Fruit fly (Drosophila melanogaster): Measurements from ENCODE around the gene CG2278.

The CG2278 gene

DNA sequence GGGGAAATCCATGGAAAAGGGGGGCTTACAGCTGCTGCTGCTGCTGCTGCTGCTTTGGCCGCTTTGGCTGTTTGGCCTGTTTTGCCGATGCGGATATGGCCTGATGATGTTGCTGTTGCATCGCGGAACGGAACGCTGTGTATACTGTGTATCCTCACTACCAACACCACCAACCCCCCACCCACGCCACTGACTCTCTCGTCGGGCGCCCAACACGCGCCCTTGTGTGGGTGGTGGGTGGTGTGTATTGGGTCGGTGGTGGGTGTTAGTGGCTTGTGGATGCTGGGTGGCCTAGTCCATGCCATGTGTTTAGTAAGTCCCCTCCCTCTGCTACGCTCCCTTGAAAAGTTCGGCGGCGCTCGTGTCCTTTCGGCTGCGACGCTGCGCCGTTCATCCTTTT is 7.7 kb upstream of the CG2278 start:
- no peak for TF ChIP-seq Myc (optimal IDR thresholded peaks at IDR 0.05)
- TF ChIP-seq psq (optimal IDR thresholded peaks at IDR 0.05) = no peak
- no peak for TF ChIP-seq h (optimal IDR thresholded peaks at IDR 0.05)
- TF ChIP-seq insv (optimal IDR thresholded peaks at IDR 0.05) = no peak
- TF ChIP-seq Sin3A (optimal IDR thresholded peaks at IDR 0.05) = no peak
- TF ChIP-seq ttk (optimal IDR thresholded peaks at IDR 0.05) = no peak

DNA sequence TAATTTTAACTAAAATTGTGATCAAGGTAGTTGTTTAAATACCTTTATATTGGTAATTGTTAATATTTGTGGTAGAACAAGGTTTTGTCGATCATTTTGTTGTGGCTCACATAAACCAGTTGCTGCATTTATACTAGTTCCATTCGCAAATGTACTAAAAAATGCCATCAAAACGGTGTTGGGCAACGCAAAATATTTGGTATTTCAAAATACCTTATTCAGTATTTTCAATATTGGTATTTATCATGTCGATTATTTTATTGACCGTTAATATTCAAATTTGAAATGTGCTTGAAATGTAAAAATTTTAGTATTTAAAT is 6.9 kb upstream of the CG2278 start, which contains the start of gene slpr:
TSS of gene slpr (minus strand) at position 156 of the 320 bp plus-strand sequence.
- TF ChIP-seq Sin3A (optimal IDR thresholded peaks at IDR 0.05) = no peak
- no peak for TF ChIP-seq psq (optimal IDR thresholded peaks at IDR 0.05)
- no peak for TF ChIP-seq insv (optimal IDR thresholded peaks at IDR 0.05)
- TF ChIP-seq ttk (optimal IDR thresholded peaks at IDR 0.05) = no peak
- no peak for TF ChIP-seq h (optimal IDR thresholded peaks at IDR 0.05)
- TF ChIP-seq Myc (optimal IDR thresholded peaks at IDR 0.05) = no peak

DNA sequence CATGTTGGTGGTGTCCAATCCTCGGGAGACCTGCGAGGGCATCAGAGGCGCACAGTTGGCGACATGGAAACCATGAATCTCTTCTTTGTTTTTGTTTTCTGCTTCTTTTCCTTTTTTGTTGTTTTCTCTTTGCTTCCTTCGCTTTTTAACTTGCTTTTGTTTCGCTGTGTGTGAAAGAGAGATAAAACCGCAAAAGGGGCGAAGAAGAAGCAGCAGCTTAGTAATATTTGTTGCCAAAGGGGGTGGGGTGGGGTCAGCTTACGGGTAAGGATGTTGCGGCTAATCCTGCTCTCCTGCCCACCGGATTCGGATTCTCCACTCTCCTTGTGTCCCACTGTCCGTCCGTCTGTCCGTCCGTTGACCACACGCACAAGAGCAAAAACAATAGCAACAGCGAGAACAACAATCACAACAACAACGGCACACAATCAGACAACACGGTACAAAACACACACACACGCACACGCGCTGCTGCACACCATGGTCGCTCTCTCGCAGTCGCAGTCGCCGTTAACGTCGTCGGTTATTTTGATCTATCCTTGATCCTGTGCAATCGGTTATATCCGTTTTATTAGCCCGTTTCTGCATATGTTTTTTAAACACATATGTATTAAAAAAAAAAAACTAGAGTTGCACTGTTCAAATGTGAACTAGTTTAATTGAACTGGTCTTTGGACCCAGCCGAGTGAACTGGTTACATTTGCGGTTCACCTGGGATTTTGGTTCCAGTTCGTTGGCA is 6.4 kb upstream of the CG2278 start:
- no peak for TF ChIP-seq Myc (optimal IDR thresholded peaks at IDR 0.05)
- TF ChIP-seq ttk (optimal IDR thresholded peaks at IDR 0.05) = no peak
- no peak for TF ChIP-seq psq (optimal IDR thresholded peaks at IDR 0.05)
- TF ChIP-seq Sin3A (optimal IDR thresholded peaks at IDR 0.05) = no peak
- no peak for TF ChIP-seq h (optimal IDR thresholded peaks at IDR 0.05)
- TF ChIP-seq insv (optimal IDR thresholded peaks at IDR 0.05) = no peak

DNA sequence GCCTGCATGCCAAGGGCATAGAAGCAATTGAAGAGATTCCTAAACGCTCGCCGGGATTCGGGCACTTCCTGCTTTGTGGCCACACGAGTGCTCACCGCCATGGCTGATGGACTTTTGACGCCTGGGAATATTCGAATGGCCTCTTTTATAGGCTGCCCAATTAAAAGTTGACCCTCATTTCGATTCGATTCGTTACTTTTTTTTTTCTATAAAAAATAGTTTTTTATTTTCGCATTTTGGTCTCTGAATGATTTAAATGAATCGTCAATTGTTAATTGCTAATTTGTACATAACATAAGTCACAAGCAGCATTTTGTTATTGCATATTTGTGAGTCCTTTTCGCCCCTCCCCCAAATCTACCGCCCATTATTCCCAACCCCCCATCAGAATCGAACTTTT is 4.5 kb downstream of the CG2278 start, which contains the start of gene Or7a:
TSS of gene Or7a (minus strand) at position 101 of the 400 bp plus-strand sequence.
- TF ChIP-seq insv (optimal IDR thresholded peaks at IDR 0.05) (no peak), Sin3A (optimal IDR thresholded peaks at IDR 0.05) (no peak), psq (optimal IDR thresholded peaks at IDR 0.05) (no peak), h (optimal IDR thresholded peaks at IDR 0.05) (no peak), Myc (optimal IDR thresholded peaks at IDR 0.05) (no peak), ttk (optimal IDR thresholded peaks at IDR 0.05) (no peak)

DNA sequence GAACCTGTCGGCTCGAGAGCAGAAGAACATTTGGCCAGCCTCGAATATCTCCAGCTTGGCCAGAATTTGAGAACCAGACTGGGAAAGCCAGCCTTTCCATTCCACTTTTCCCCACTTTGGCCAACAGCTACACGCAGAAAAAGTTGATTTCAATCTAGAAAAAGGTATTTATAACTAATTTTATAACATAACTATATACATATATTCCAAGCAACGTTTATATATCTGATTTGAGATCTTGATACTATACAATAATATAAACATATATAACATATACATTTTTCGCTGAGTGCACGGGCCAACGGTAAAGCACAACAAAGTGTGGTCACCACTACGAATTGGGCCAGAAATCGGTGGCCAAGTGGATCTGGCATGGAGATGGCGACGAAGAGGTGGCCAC is 6.6 kb downstream of the CG2278 start:
- no peak for TF ChIP-seq h (optimal IDR thresholded peaks at IDR 0.05)
- no peak for TF ChIP-seq Sin3A (optimal IDR thresholded peaks at IDR 0.05)
- no peak for TF ChIP-seq psq (optimal IDR thresholded peaks at IDR 0.05)
- no peak for TF ChIP-seq insv (optimal IDR thresholded peaks at IDR 0.05)
- TF ChIP-seq ttk (optimal IDR thresholded peaks at IDR 0.05) = no peak
- no peak for TF ChIP-seq Myc (optimal IDR thresholded peaks at IDR 0.05)

DNA sequence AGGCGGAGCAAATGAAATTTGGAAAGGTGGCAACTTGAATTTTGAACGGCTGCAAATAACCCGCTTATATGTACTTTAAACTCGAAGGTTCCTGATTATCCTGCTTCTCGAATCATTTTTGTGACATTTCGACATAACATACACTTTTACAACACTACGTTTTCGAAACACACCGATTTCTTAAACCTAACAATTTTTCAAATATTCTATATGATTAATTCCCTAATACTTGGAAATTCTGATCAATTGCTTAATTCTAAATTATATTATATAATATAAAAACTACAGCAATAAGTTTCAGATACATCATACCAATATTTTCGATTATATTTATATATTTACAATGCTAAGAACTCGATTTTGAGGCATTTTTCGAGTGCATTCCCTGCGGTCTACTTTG is 7.4 kb downstream of the CG2278 start, which contains the start of gene CG10761:
TSS of gene CG10761 (minus strand) at position 101 of the 400 bp plus-strand sequence.
- TF ChIP-seq insv (optimal IDR thresholded peaks at IDR 0.05) (no peak), h (optimal IDR thresholded peaks at IDR 0.05) (no peak), ttk (optimal IDR thresholded peaks at IDR 0.05) (no peak), Myc (optimal IDR thresholded peaks at IDR 0.05) (no peak), Sin3A (optimal IDR thresholded peaks at IDR 0.05) (no peak), psq (optimal IDR thresholded peaks at IDR 0.05) (no peak)

DNA sequence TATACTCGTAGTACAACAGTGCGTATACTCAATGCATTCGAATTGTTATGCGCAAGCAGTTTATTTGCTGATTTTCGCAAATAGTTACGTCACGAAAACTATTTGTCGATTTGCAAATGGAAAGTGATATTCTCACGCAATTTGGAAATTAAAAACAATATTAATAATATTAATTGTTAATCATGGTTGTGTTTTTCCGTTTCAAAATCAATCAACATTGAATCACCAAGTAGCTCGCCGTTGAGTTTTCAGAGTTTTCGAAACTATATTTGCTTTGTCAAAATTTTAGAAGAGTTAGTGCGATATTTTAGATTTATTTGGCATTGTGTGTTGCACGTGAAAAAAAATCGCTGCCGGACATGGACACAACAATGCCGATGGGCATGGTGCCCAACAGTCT is 10.3 kb downstream of the CG2278 start, which contains the start of gene CG15337:
TSS of gene CG15337 (plus strand) at position 301 of the 400 bp plus-strand sequence.
- TF ChIP-seq h (optimal IDR thresholded peaks at IDR 0.05) = no peak
- TF ChIP-seq Myc (optimal IDR thresholded peaks at IDR 0.05) = no peak
- no peak for TF ChIP-seq insv (optimal IDR thresholded peaks at IDR 0.05)
- TF ChIP-seq psq (optimal IDR thresholded peaks at IDR 0.05) = no peak
- no peak for TF ChIP-seq ttk (optimal IDR thresholded peaks at IDR 0.05)
- TF ChIP-seq Sin3A (optimal IDR thresholded peaks at IDR 0.05) = no peak

DNA sequence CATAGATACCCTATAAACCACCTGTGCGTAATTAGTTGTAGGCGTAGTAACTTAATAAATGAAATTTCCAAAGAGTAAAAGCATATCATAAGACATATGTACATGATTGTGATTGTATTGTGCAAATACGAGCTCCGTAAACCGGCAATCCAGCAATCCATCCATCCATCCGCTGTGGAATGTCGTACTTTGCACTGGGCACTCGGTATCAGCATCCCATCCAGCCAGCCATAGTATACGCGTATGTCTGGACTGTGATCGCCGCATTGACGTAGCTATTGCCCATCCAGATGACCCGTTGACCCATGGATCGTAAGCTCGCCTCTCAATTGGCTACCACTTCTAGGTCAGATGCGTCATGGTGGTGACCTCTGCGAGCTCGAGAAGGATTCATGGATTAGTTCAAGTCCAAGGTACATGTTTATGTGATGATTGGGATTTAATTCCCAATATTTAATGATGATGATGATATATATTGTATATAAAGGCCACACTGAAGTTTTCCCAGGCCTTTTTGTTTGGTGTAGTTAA is 11.1 kb downstream of the CG2278 start:
- TF ChIP-seq h (optimal IDR thresholded peaks at IDR 0.05) = no peak
- no peak for TF ChIP-seq psq (optimal IDR thresholded peaks at IDR 0.05)
- no peak for TF ChIP-seq insv (optimal IDR thresholded peaks at IDR 0.05)
- no peak for TF ChIP-seq ttk (optimal IDR thresholded peaks at IDR 0.05)
- TF ChIP-seq Sin3A (optimal IDR thresholded peaks at IDR 0.05) = no peak
- TF ChIP-seq Myc (optimal IDR thresholded peaks at IDR 0.05) = no peak

DNA sequence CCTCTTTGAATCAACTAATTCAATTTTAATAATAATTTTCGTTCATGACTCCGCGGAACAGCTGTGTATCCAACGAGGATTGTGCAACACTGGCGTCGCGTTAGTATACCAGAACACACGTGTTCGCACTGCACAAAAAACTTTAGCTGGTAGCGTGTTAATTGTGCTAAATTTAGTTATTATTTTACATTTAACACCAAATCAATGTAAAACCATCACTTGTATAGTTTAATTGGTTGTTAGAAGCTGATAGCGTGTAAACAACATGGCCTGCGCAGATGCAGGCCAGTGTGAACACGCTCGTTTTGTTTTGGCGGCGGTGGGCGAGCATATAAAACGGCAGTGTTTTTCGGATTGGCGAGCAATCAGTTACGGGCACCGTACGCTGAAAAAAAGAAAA is 12.8 kb downstream of the CG2278 start, which contains the start of the genes Traf6 and GIIIspla2:
TSS of gene Traf6 (minus strand) at position 93 of the 400 bp plus-strand sequence.
TSS of gene GIIIspla2 (plus strand) at position 335 of the 400 bp plus-strand sequence.
- TF ChIP-seq psq (optimal IDR thresholded peaks at IDR 0.05) (no peak), h (optimal IDR thresholded peaks at IDR 0.05) (no peak), ttk (optimal IDR thresholded peaks at IDR 0.05) (no peak), insv (optimal IDR thresholded peaks at IDR 0.05) (no peak), Sin3A (optimal IDR thresholded peaks at IDR 0.05) (no peak), Myc (optimal IDR thresholded peaks at IDR 0.05) (no peak)

DNA sequence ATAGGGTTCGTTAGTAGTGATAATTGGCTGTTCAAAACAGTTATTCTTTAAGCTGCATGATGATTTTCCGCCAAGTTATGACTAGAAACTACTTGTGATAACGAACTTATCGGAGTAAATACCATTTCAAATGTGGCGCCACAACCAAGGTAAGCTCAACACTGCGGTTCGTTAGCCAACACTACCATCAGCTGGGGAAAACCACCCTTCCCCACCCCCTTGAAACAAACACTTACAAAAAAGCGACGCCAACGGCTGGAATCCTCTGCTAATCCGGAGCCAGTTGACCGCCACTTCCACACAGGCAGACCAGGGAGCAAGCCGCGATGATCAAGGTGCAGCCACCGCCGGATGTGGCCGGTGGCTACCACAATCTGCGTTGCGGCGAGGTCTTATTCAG is 17.3 kb downstream of the CG2278 start, which contains the start of gene CG18262:
TSS of gene CG18262 (plus strand) at position 231 of the 400 bp plus-strand sequence.
- TF ChIP-seq psq (optimal IDR thresholded peaks at IDR 0.05) = no peak
- no peak for TF ChIP-seq ttk (optimal IDR thresholded peaks at IDR 0.05)
- no peak for TF ChIP-seq Myc (optimal IDR thresholded peaks at IDR 0.05)
- TF ChIP-seq Sin3A (optimal IDR thresholded peaks at IDR 0.05) = no peak

DNA sequence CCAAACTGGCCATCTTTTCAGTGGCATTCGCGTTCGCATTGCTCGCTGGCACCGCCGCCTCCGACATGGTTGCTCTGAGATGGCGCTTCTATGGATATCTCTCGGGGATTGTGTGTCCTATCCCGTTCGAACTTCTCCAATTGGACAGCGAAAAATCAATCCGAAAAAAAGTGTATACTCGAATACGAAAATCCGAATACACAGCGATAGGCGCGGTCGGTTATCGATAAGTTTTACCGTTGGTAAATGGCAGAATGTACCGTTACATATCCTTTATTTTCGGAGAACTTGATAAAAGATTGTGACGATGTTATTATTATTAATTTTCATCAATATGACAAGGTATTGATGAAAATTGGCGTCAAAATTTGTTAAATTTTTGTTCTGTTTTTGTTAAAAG is 18.0 kb downstream of the CG2278 start, which contains the start of gene Gbeta5:
TSS of gene Gbeta5 (minus strand) at position 199 of the 400 bp plus-strand sequence.
- TF ChIP-seq ttk (optimal IDR thresholded peaks at IDR 0.05) (no peak), Sin3A (optimal IDR thresholded peaks at IDR 0.05) (no peak), h (optimal IDR thresholded peaks at IDR 0.05) (no peak), Myc (optimal IDR thresholded peaks at IDR 0.05) (no peak), insv (optimal IDR thresholded peaks at IDR 0.05) (no peak), psq (optimal IDR thresholded peaks at IDR 0.05) (no peak)

DNA sequence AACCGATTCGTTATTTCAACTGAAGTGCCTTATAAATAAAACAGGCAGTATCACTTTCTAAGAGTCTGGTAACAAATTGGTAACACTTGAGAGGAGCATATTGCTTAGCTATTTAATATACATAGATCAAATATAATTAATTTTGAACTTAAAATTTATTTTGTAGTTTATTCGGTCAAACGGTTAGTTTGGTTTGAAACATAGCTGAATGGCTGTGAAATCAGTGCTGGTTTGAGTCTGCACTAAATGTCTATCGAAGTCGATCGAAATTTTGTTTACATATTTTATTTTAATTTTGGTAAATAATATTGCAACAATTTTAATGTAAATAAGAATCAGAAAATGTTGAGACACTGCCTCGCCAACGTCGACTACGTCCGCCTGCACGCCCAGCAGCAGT is 21.5 kb downstream of the CG2278 start, which contains the start of gene CG10959:
TSS of gene CG10959 (plus strand) at position 228 of the 400 bp plus-strand sequence.
- TF ChIP-seq Sin3A (optimal IDR thresholded peaks at IDR 0.05) (no peak), Myc (optimal IDR thresholded peaks at IDR 0.05) (no peak), insv (optimal IDR thresholded peaks at IDR 0.05) (no peak), psq (optimal IDR thresholded peaks at IDR 0.05) (no peak), h (optimal IDR thresholded peaks at IDR 0.05) (no peak), ttk (optimal IDR thresholded peaks at IDR 0.05) (no peak)
